Worm (Caenorhabditis elegans) whole organism, mixed stage, embryonic: ENCODE data around the gene lep-2.

ENCODE experiments used
- M03D4.4 ChIP-seq: sonication (generic microtip); optimal IDR thresholded peaks from 2 replicates; lab custom pipeline; 2017; ENCODE audit warnings: mild to moderate bottlenecking, missing genetic modification characterization, missing compliant biosample characterization
- bed-3 ChIP-seq: fragments of 200-800 bp; sonication (Bioruptor generic); optimal IDR thresholded peaks from 3 replicates; lab custom pipeline; 2018; ENCODE audit warnings: mild to moderate bottlenecking, missing genetic modification characterization, moderate library complexity, missing compliant biosample characterization
- blmp-1 ChIP-seq: fragments of 150-350 bp; optimal IDR thresholded peaks from 2 replicates; lab custom pipeline; 2014; ENCODE audit warnings: missing biosample characterization, missing genetic modification characterization
- ceh-39 ChIP-seq: fragments of 150-350 bp; optimal IDR thresholded peaks from 2 replicates; lab custom pipeline; 2014; ENCODE audit warnings: missing biosample characterization, missing genetic modification characterization
- ceh-43 ChIP-seq: fragments of 200-800 bp; sonication (Bioruptor generic); optimal IDR thresholded peaks from 2 replicates; lab custom pipeline; 2018; ENCODE audit warnings: mild to moderate bottlenecking, missing genetic modification characterization, moderate library complexity, missing compliant biosample characterization
- ceh-83 ChIP-seq: fragments of 200-800 bp; sonication (Bioruptor generic); optimal IDR thresholded peaks from 2 replicates; lab custom pipeline; 2018; ENCODE audit warnings: mild to moderate bottlenecking, missing genetic modification characterization, missing compliant biosample characterization
- ces-1 ChIP-seq: fragments of 150-350 bp; optimal IDR thresholded peaks from 2 replicates; lab custom pipeline; 2014; ENCODE audit warnings: missing biosample characterization, missing genetic modification reagents, missing genetic modification characterization
- cnd-1 ChIP-seq: fragments of 200-800 bp; sonication (Bioruptor generic); optimal IDR thresholded peaks from 2 replicates; lab custom pipeline; 2018; ENCODE audit warnings: mild to moderate bottlenecking, missing genetic modification characterization, missing compliant biosample characterization
- elt-1 ChIP-seq: sonication (generic microtip); optimal IDR thresholded peaks from 2 replicates; lab custom pipeline; 2017; ENCODE audit warnings: missing genetic modification characterization, mild to moderate bottlenecking, missing compliant biosample characterization, antibody characterized with exemption, moderate library complexity, borderline replicate concordance; ENCODE audit not compliant: insufficient read depth
- elt-3 ChIP-seq: fragments of 150-350 bp; optimal IDR thresholded peaks from 2 replicates; lab custom pipeline; 2014; ENCODE audit warnings: missing biosample characterization, missing genetic modification characterization
- flh-1 ChIP-seq: fragments of 200-800 bp; sonication (Bioruptor generic); optimal IDR thresholded peaks from 2 replicates; lab custom pipeline; 2018; ENCODE audit warnings: mild to moderate bottlenecking, missing genetic modification characterization, moderate library complexity, missing compliant biosample characterization
- ham-2 ChIP-seq: fragments of 200-800 bp; sonication (Bioruptor generic); optimal IDR thresholded peaks from 2 replicates; lab custom pipeline; 2018; ENCODE audit warnings: mild to moderate bottlenecking, missing genetic modification characterization, missing compliant biosample characterization
- hlh-1 ChIP-seq: fragments of 150-350 bp; optimal IDR thresholded peaks from 2 replicates; lab custom pipeline; 2014; ENCODE audit warnings: missing biosample characterization, missing genetic modification reagents, missing genetic modification characterization
- lin-13 ChIP-seq: fragments of 150-350 bp; optimal IDR thresholded peaks from 2 replicates; lab custom pipeline; 2014; ENCODE audit warnings: missing biosample characterization, missing genetic modification characterization
- lin-32 ChIP-seq: fragments of 200-800 bp; sonication (Bioruptor generic); optimal IDR thresholded peaks from 2 replicates; lab custom pipeline; 2018; ENCODE audit warnings: mild to moderate bottlenecking, missing genetic modification characterization, missing compliant biosample characterization
- lsy-2 ChIP-seq: fragments of 150-350 bp; optimal IDR thresholded peaks from 2 replicates; lab custom pipeline; 2014; ENCODE audit warnings: missing biosample characterization, missing genetic modification characterization
- mep-1 ChIP-seq: fragments of 150-350 bp; optimal IDR thresholded peaks from 2 replicates; lab custom pipeline; 2017; ENCODE audit warnings: missing biosample characterization, missing genetic modification reagents, missing genetic modification characterization, inconsistent platforms
- nhr-2 ChIP-seq: fragments of 150-350 bp; optimal IDR thresholded peaks from 2 replicates; lab custom pipeline; 2014; ENCODE audit warnings: missing biosample characterization, missing genetic modification characterization
- nhr-237 ChIP-seq: fragments of 150-350 bp; optimal IDR thresholded peaks from 2 replicates; lab custom pipeline; 2014; ENCODE audit warnings: missing biosample characterization, missing genetic modification characterization
- nhr-28 ChIP-seq: fragments of 150-350 bp; optimal IDR thresholded peaks from 2 replicates; lab custom pipeline; 2014; ENCODE audit warnings: missing biosample characterization, missing genetic modification characterization
- pha-4 ChIP-seq: fragments of 150-350 bp; optimal IDR thresholded peaks from 2 replicates; lab custom pipeline; 2018; ENCODE audit warnings: missing biosample characterization, missing genetic modification reagents, missing genetic modification characterization
- sem-2 ChIP-seq: fragments of 200-800 bp; sonication (Bioruptor generic); optimal IDR thresholded peaks from 2 replicates; lab custom pipeline; 2018; ENCODE audit warnings: mild to moderate bottlenecking, missing genetic modification characterization, missing compliant biosample characterization
- snpc-4 ChIP-seq: fragments of 150-350 bp; optimal IDR thresholded peaks from 2 replicates; lab custom pipeline; 2014; ENCODE audit warnings: missing biosample characterization, missing genetic modification characterization
- sptf-1 ChIP-seq: sonication (generic microtip); optimal IDR thresholded peaks from 2 replicates; lab custom pipeline; 2017; ENCODE audit warnings: mild to moderate bottlenecking, missing genetic modification characterization, moderate library complexity, missing compliant biosample characterization
- tbx-8 ChIP-seq: fragments of 200-800 bp; sonication (Bioruptor generic); optimal IDR thresholded peaks from 2 replicates; lab custom pipeline; 2018; ENCODE audit warnings: mild to moderate bottlenecking, missing genetic modification characterization, moderate library complexity, missing compliant biosample characterization
- unc-120 ChIP-seq: sonication (generic microtip); optimal IDR thresholded peaks from 2 replicates; lab custom pipeline; 2017; ENCODE audit warnings: missing genetic modification characterization, missing compliant biosample characterization; ENCODE audit not compliant: poor library complexity, severe bottlenecking
- unc-39 ChIP-seq: fragments of 150-350 bp; optimal IDR thresholded peaks from 2 replicates; lab custom pipeline; 2014; ENCODE audit warnings: missing biosample characterization, missing genetic modification characterization
- unc-62 ChIP-seq: fragments of 150-350 bp; optimal IDR thresholded peaks from 2 replicates; lab custom pipeline; 2014; ENCODE audit warnings: missing biosample characterization, missing genetic modification reagents, missing genetic modification characterization

The lep-2 gene

ce11 chrIV:1013233-1013798 is 21.2 kb downstream of the lep-2 start:
- TF ChIP-seq hlh-1 (no peak), lin-13 (tag; lab: Kevin White, UChicago) (no peak), lsy-2 (no peak), flh-1 (GFP tag; lab: Kevin White, UChicago) (no peak), unc-120 (tag; lab: Kevin White, UChicago) (no peak), blmp-1 (tag; lab: Kevin White, UChicago) (no peak), ham-2 (GFP tag; lab: Kevin White, UChicago) (no peak), elt-1 (tag; lab: Kevin White, UChicago) (no peak), nhr-2 (tag; lab: Kevin White, UChicago) (no peak), tbx-8 (GFP tag; lab: Kevin White, UChicago) (no peak), pha-4 (no peak), M03D4.4 (no peak), ces-1 (GFP tag; lab: Kevin White, UChicago) (no peak), nhr-28 (tag; lab: Kevin White, UChicago) (no peak)

ce11 chrIV:1015430-1015829 is 23.3 kb downstream of the lep-2 start:
- TF ChIP-seq sptf-1 (tag; lab: Kevin White, UChicago) (no peak), elt-3 (tag; lab: Kevin White, UChicago) (no peak), tbx-8 (GFP tag; lab: Kevin White, UChicago) (no peak), sem-2 (GFP tag; lab: Kevin White, UChicago) (no peak), cnd-1 (tag; lab: Kevin White, UChicago) (no peak), unc-39 (tag; lab: Kevin White, UChicago) (no peak), lin-13 (tag; lab: Kevin White, UChicago) (no peak), M03D4.4 (no peak), ceh-83 (GFP tag; lab: Kevin White, UChicago) (no peak), unc-62 (no peak), lsy-2 (no peak), flh-1 (GFP tag; lab: Kevin White, UChicago) (no peak), snpc-4 (tag; lab: Kevin White, UChicago) (no peak), bed-3 (GFP tag; lab: Kevin White, UChicago) (no peak), lin-32 (no peak), ceh-43 (GFP tag; lab: Kevin White, UChicago) (no peak), ceh-39 (tag; lab: Kevin White, UChicago) (no peak), nhr-237 (tag; lab: Kevin White, UChicago) (no peak)

ce11 chrIV:1019801-1020200 is 27.7 kb downstream of the lep-2 start:
- no peak for TF ChIP-seq mep-1 (tag; lab: Kevin White, UChicago)
- no peak for TF ChIP-seq nhr-28 (tag; lab: Kevin White, UChicago)
- no peak for TF ChIP-seq flh-1 (GFP tag; lab: Kevin White, UChicago)
- no peak for TF ChIP-seq pha-4
- no peak for TF ChIP-seq ces-1 (GFP tag; lab: Kevin White, UChicago)
- no peak for TF ChIP-seq unc-62
- no peak for TF ChIP-seq lin-32
- TF ChIP-seq lsy-2, result no peak
- TF ChIP-seq ceh-39 (tag; lab: Kevin White, UChicago), result no peak
- no peak for TF ChIP-seq nhr-2 (tag; lab: Kevin White, UChicago)

- TF ChIP-seq ces-1 (GFP tag; lab: Kevin White, UChicago), result no peak
- no peak for TF ChIP-seq unc-39 (tag; lab: Kevin White, UChicago)
- TF ChIP-seq cnd-1 (tag; lab: Kevin White, UChicago), result no peak
- no peak for TF ChIP-seq nhr-2 (tag; lab: Kevin White, UChicago)
- TF ChIP-seq nhr-237 (tag; lab: Kevin White, UChicago), result no peak
Observed at ce11 chrIV:1029939-1030338, 37.9 kb downstream of the lep-2 start, which contains the start of gene abhd-14. Gene abhd-14 (minus strand): TSS chrIV:1030039.

- TF ChIP-seq bed-3 (GFP tag; lab: Kevin White, UChicago), result no peak
- TF ChIP-seq sptf-1 (tag; lab: Kevin White, UChicago), result no peak
- no peak for TF ChIP-seq cnd-1 (tag; lab: Kevin White, UChicago)
- TF ChIP-seq ces-1 (GFP tag; lab: Kevin White, UChicago), result no peak
- TF ChIP-seq, all 35 proteins: peak for 0
Observed at ce11 chrIV:1035108-1035507, 43.0 kb downstream of the lep-2 start.
